Fruit fly (Drosophila melanogaster) whole organism, embryonic: ENCODE data around the gene CG3349.

Experiments used
- Antp ChIP-seq: fragments of 200-800 bp; sonication (Bioruptor generic); optimal IDR thresholded peaks from 3 replicates; lab custom pipeline; 2016; ENCODE audit warnings: missing biosample characterization, missing genetic modification characterization
- CG10431 ChIP-seq: fragments of 200-800 bp; sonication (Bioruptor generic); optimal IDR thresholded peaks from 3 replicates; lab custom pipeline; 2018; ENCODE audit warnings: missing biosample characterization, mild to moderate bottlenecking, missing genetic modification characterization
- CG10565 ChIP-seq: fragments of 200-800 bp; sonication (Bioruptor generic); optimal IDR thresholded peaks from 3 replicates; lab custom pipeline; 2016; ENCODE audit warnings: missing biosample characterization, mild to moderate bottlenecking, missing genetic modification characterization
- CG11398 ChIP-seq: fragments of 200-800 bp; sonication (Bioruptor generic); optimal IDR thresholded peaks from 2 replicates; lab custom pipeline; 2016; ENCODE audit warnings: missing biosample characterization, missing genetic modification characterization
- CG13296 ChIP-seq: fragments of 200-800 bp; sonication (Bioruptor generic); optimal IDR thresholded peaks from 3 replicates; lab custom pipeline; 2018; ENCODE audit warnings: missing biosample characterization, mild to moderate bottlenecking, missing genetic modification characterization
- CG13624 ChIP-seq: fragments of 200-800 bp; sonication (Bioruptor generic); optimal IDR thresholded peaks from 2 replicates; lab custom pipeline; 2016; ENCODE audit warnings: missing biosample characterization, missing genetic modification characterization
- CG13894 ChIP-seq: fragments of 200-800 bp; sonication (Bioruptor generic); optimal IDR thresholded peaks from 3 replicates; lab custom pipeline; 2018; ENCODE audit warnings: missing biosample characterization, mild to moderate bottlenecking, missing genetic modification characterization, moderate library complexity
- CG14050 ChIP-seq: fragments of 200-800 bp; sonication (Bioruptor generic); IDR thresholded peaks from 3 replicates; pipeline ENCODE4 v1.3.6; 2022; ENCODE audit warnings: missing biosample characterization, missing genetic modification characterization
- CG15696 ChIP-seq: fragments of 200-800 bp; sonication (Bioruptor generic); optimal IDR thresholded peaks from 2 replicates; lab custom pipeline; 2019; ENCODE audit warnings: missing biosample characterization, mild to moderate bottlenecking, missing genetic modification characterization, moderate library complexity
- CG16779 ChIP-seq: fragments of 200-800 bp; sonication (Bioruptor generic); IDR thresholded peaks from 2 replicates; pipeline ENCODE4 v1.3.6; 2022; ENCODE audit warnings: missing biosample characterization, missing genetic modification characterization
- CG18262 ChIP-seq: fragments of 200-800 bp; optimal IDR thresholded peaks from 3 replicates; lab custom pipeline; 2019; ENCODE audit warnings: missing biosample characterization, mild to moderate bottlenecking, missing genetic modification characterization, moderate library complexity
- CG18599 ChIP-seq: fragments of 200-800 bp; sonication (Bioruptor generic); optimal IDR thresholded peaks from 3 replicates; lab custom pipeline; 2017; ENCODE audit warnings: missing biosample characterization, missing genetic modification characterization, mild to moderate bottlenecking, moderate library complexity, missing genetic modification reagents
- CG31224 ChIP-seq: fragments of 200-800 bp; sonication (Bioruptor generic); IDR thresholded peaks from 2 replicates; pipeline ENCODE4 v1.3.6; 2022; ENCODE audit warnings: missing biosample characterization, missing genetic modification characterization
- CG6654 ChIP-seq: fragments of 200-800 bp; sonication (Bioruptor generic); optimal IDR thresholded peaks from 2 replicates; lab custom pipeline; 2017; ENCODE audit warnings: missing biosample characterization, mild to moderate bottlenecking, missing genetic modification characterization
- CG6791 ChIP-seq: fragments of 200-800 bp; sonication (Bioruptor generic); IDR thresholded peaks from 3 replicates; pipeline ENCODE4 v1.3.6; 2022; ENCODE audit warnings: missing biosample characterization, missing genetic modification characterization; ENCODE audit not compliant: partially characterized antibody
- CG7372 ChIP-seq: fragments of 200-800 bp; sonication (Bioruptor generic); IDR thresholded peaks from 2 replicates; pipeline ENCODE4 v1.3.6; 2022; ENCODE audit warnings: missing biosample characterization, missing genetic modification characterization
- CG7786 ChIP-seq: fragments of 200-800 bp; sonication (Bioruptor generic); optimal IDR thresholded peaks from 2 replicates; lab custom pipeline; 2016; ENCODE audit warnings: missing biosample characterization, missing genetic modification characterization
- CG8281 ChIP-seq: fragments of 200-800 bp; sonication (Bioruptor generic); optimal IDR thresholded peaks from 2 replicates; lab custom pipeline; 2018; ENCODE audit warnings: missing biosample characterization, mild to moderate bottlenecking, missing genetic modification characterization, moderate library complexity
- CG8388 ChIP-seq: fragments of 200-800 bp; sonication (Bioruptor generic); optimal IDR thresholded peaks from 2 replicates; lab custom pipeline; 2019; ENCODE audit warnings: missing biosample characterization, mild to moderate bottlenecking, missing genetic modification characterization, moderate library complexity
- CG9797 ChIP-seq: fragments of 200-800 bp; sonication (Bioruptor generic); optimal IDR thresholded peaks from 3 replicates; lab custom pipeline; 2018; ENCODE audit warnings: missing biosample characterization, mild to moderate bottlenecking, missing genetic modification characterization
- CHES-1-like ChIP-seq: fragments of 200-800 bp; sonication (Bioruptor generic); optimal IDR thresholded peaks from 2 replicates; lab custom pipeline; 2016; ENCODE audit warnings: missing biosample characterization, missing genetic modification characterization
- D19B ChIP-seq: fragments of 200-800 bp; sonication (Bioruptor generic); optimal IDR thresholded peaks from 2 replicates; lab custom pipeline; 2017; ENCODE audit warnings: missing biosample characterization, mild to moderate bottlenecking, missing genetic modification characterization
- Dfd ChIP-seq, 2 experiments: fragments of >200 bp; optimal IDR thresholded peaks; 2 replicates each; lab custom pipeline; 2017; ENCODE audit warnings: missing biosample characterization in 2 of 2, missing genetic modification characterization in 2 of 2
- Dip3 ChIP-seq: fragments of 200-800 bp; sonication (Bioruptor generic); optimal IDR thresholded peaks from 3 replicates; lab custom pipeline; 2016; ENCODE audit warnings: missing biosample characterization, missing genetic modification characterization
- E2f1 ChIP-seq: fragments of 200-800 bp; sonication (Bioruptor generic); IDR thresholded peaks from 2 replicates; pipeline ENCODE4 v1.3.6; 2022; ENCODE audit warnings: missing biosample characterization, missing genetic modification characterization
- Gug ChIP-seq: fragments of 200-800 bp; sonication (Bioruptor generic); IDR thresholded peaks from 4 replicates; pipeline ENCODE4 v1.3.6; 2022; ENCODE audit warnings: missing biosample characterization, missing genetic modification characterization
- H15 ChIP-seq: fragments of 200-800 bp; sonication (Bioruptor generic); IDR thresholded peaks from 3 replicates; pipeline ENCODE4 v1.3.6; 2022; ENCODE audit warnings: missing biosample characterization, missing genetic modification characterization
- Hmr ChIP-seq: fragments of 200-800 bp; sonication (Bioruptor generic); optimal IDR thresholded peaks from 3 replicates; lab custom pipeline; 2017; ENCODE audit warnings: mild to moderate bottlenecking, missing biosample characterization, missing genetic modification reagents, missing genetic modification characterization
- Hr51 ChIP-seq, 2 experiments: fragments of 200-800 bp; sonication (Bioruptor generic); optimal IDR thresholded peaks; 2 replicates in 1 of 2; 3 replicates in 1 of 2; lab custom pipeline; 2016 to 2018; ENCODE audit warnings: missing biosample characterization in 2 of 2, missing genetic modification characterization in 2 of 2, mild to moderate bottlenecking in 1 of 2, moderate library complexity in 1 of 2
- YL-1 ChIP-seq: fragments of 200-800 bp; sonication (Bioruptor generic); optimal IDR thresholded peaks from 3 replicates; lab custom pipeline; 2017; ENCODE audit warnings: missing biosample characterization, mild to moderate bottlenecking, missing genetic modification characterization
- abd-A ChIP-seq: fragments of 200-800 bp; sonication (Bioruptor generic); optimal IDR thresholded peaks from 3 replicates; lab custom pipeline; 2019; ENCODE audit warnings: missing biosample characterization, mild to moderate bottlenecking, missing genetic modification characterization, moderate library complexity
- ac ChIP-seq: fragments of 200-800 bp; sonication (Bioruptor generic); optimal IDR thresholded peaks from 3 replicates; lab custom pipeline; 2017; ENCODE audit warnings: missing biosample characterization, mild to moderate bottlenecking, missing genetic modification characterization
- br ChIP-seq: fragments of >200 bp; optimal IDR thresholded peaks from 2 replicates; lab custom pipeline; 2017
- ci ChIP-seq: fragments of 200-800 bp; sonication (Bioruptor generic); IDR thresholded peaks from 3 replicates; pipeline ENCODE4 v1.3.6; 2022; ENCODE audit warnings: missing biosample characterization, missing genetic modification characterization
- dm ChIP-seq: fragments of 200-800 bp; sonication (Bioruptor generic); optimal IDR thresholded peaks from 3 replicates; lab custom pipeline; 2016; ENCODE audit warnings: missing biosample characterization, missing genetic modification characterization
- dpn ChIP-seq, 2 experiments: fragments of 200-800 bp; sonication (Bioruptor generic); optimal IDR thresholded peaks; 3 replicates each; lab custom pipeline; 2016; ENCODE audit warnings: missing biosample characterization in 2 of 2, missing genetic modification characterization in 2 of 2
- ems ChIP-seq: fragments of 200-800 bp; sonication (Bioruptor generic); optimal IDR thresholded peaks from 3 replicates; lab custom pipeline; 2016; ENCODE audit warnings: missing biosample characterization, missing genetic modification characterization
- eve ChIP-seq, 2 experiments: fragments of >200 bp; optimal IDR thresholded peaks; 2 replicates each; lab custom pipeline; 2017; ENCODE audit warnings: missing biosample characterization in 2 of 2, missing genetic modification characterization in 2 of 2
- fu2 ChIP-seq: fragments of 200-800 bp; sonication (Bioruptor generic); optimal IDR thresholded peaks from 2 replicates; lab custom pipeline; 2016; ENCODE audit warnings: missing biosample characterization, missing genetic modification characterization
- gsb-n ChIP-seq: fragments of 200-800 bp; sonication (Bioruptor generic); optimal IDR thresholded peaks from 3 replicates; lab custom pipeline; 2018; ENCODE audit warnings: missing biosample characterization, mild to moderate bottlenecking, missing genetic modification characterization
- jumu ChIP-seq: fragments of 200-800 bp; sonication (Bioruptor generic); optimal IDR thresholded peaks from 3 replicates; lab custom pipeline; 2016; ENCODE audit warnings: missing biosample characterization, missing genetic modification characterization
- lmd ChIP-seq: fragments of 200-800 bp; sonication (Bioruptor generic); IDR thresholded peaks from 2 replicates; pipeline ENCODE4 v1.3.6; 2022; ENCODE audit warnings: missing biosample characterization, missing genetic modification characterization
- nmo ChIP-seq: fragments of 200-800 bp; sonication (Bioruptor generic); optimal IDR thresholded peaks from 2 replicates; lab custom pipeline; 2018; ENCODE audit warnings: missing biosample characterization, mild to moderate bottlenecking, missing genetic modification characterization, moderate library complexity
- org-1 ChIP-seq: fragments of 200-800 bp; sonication (Bioruptor generic); optimal IDR thresholded peaks from 2 replicates; lab custom pipeline; 2017; ENCODE audit warnings: missing biosample characterization, missing genetic modification characterization
- pros ChIP-seq: fragments of 200-800 bp; sonication (Bioruptor generic); optimal IDR thresholded peaks from 3 replicates; lab custom pipeline; 2019; ENCODE audit warnings: missing biosample characterization, mild to moderate bottlenecking, missing genetic modification characterization, moderate library complexity
- pum ChIP-seq: fragments of 200-800 bp; sonication (Bioruptor generic); optimal IDR thresholded peaks from 2 replicates; lab custom pipeline; 2016; ENCODE audit warnings: missing biosample characterization, missing genetic modification characterization
- schlank ChIP-seq: fragments of 200-800 bp; sonication (Bioruptor generic); optimal IDR thresholded peaks from 2 replicates; lab custom pipeline; 2018; ENCODE audit warnings: missing biosample characterization, mild to moderate bottlenecking, missing genetic modification characterization
- slp2 ChIP-seq: fragments of 200-800 bp; sonication (Bioruptor generic); optimal IDR thresholded peaks from 2 replicates; lab custom pipeline; 2016; ENCODE audit warnings: missing biosample characterization, missing genetic modification characterization
- stc ChIP-seq: fragments of 200-800 bp; sonication (Bioruptor generic); IDR thresholded peaks from 2 replicates; pipeline ENCODE4 v1.3.6; 2022; ENCODE audit warnings: missing biosample characterization, missing genetic modification characterization
- unc-4 ChIP-seq: fragments of 200-800 bp; sonication (Bioruptor generic); IDR thresholded peaks from 2 replicates; pipeline ENCODE4 v1.3.6; 2022; ENCODE audit warnings: missing biosample characterization, missing genetic modification characterization; ENCODE audit not compliant: partially characterized antibody
- yki ChIP-seq: fragments of >200 bp; optimal IDR thresholded peaks from 3 replicates; lab custom pipeline; 2018

CG3349 gene

DNA sequence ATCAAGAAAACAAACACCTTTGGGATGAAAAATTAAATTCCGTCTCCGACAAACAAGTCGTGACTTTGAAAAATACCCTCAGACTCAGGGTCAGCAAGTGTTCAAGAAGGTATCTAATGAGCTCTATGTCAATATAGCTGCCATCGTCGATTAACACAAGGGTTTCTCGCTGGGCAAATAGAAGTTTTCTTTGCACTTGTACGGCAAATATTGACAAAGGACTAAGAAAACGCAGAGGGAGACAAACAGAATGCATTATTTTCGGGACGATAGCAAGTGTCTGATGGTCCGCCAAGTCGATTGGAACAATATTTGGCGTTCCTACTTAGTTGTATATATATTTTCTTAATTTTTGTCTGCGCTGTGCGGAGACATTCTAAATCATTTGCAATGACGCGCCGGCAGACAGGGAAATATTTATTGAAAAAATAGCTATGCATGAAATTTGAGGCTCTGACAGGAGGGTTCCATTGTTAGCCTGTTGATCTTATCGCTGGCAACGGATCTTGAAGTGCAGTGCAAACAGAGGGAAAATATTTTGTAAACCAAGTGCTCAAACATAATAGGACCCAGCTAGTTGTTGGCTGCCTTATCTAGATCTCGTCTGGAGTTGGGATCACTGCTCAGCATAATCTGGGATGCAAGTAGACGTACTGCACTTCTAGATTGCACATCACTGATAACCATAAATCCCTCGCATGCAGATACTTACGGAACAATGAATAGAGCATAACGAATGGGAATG is 23.0 kb upstream of the CG3349 start (continued):
- no peak for TF ChIP-seq CG16779 (GFP tag; lab: Robert Waterston, UW)
- TF ChIP-seq CG13624 (GFP tag; lab: Kevin White, UChicago): no peak
- TF ChIP-seq dpn (GFP tag; optimal IDR thresholded peaks at IDR 0.05; lab: Kevin White, UChicago): peak in 1 of 2 experiments; percentile 20
- peak; percentile 51 for TF ChIP-seq CG11398 (GFP tag; lab: Kevin White, UChicago)
- peak; percentile 98 for TF ChIP-seq ac (GFP tag; lab: Kevin White, UChicago)
- TF ChIP-seq YL-1 (GFP tag; lab: Kevin White, UChicago): peak; percentile 48
- no peak for TF ChIP-seq CG18599 (GFP tag; lab: Kevin White, UChicago)
- no peak for TF ChIP-seq fu2 (GFP tag; lab: Kevin White, UChicago)
- TF ChIP-seq schlank (tag; lab: Kevin White, UChicago): no peak
- TF ChIP-seq CG8388 (GFP tag; lab: Kevin White, UChicago): no peak
- TF ChIP-seq CG7372 (GFP tag; lab: Robert Waterston, UW): no peak
- TF ChIP-seq CHES-1-like (GFP tag; lab: Kevin White, UChicago): peak; percentile 18
- peak; percentile 97 for TF ChIP-seq CG15696
- TF ChIP-seq dm (GFP tag; lab: Kevin White, UChicago): no peak
- TF ChIP-seq CG6791 (GFP tag; lab: Robert Waterston, UW): no peak
- TF ChIP-seq org-1 (GFP tag; lab: Kevin White, UChicago): peak; percentile 46
- TF ChIP-seq CG10431 (GFP tag; lab: Kevin White, UChicago): no peak
- TF ChIP-seq br: no peak
- no peak for TF ChIP-seq CG8281
- TF ChIP-seq CG18262: peak; percentile 58
- TF ChIP-seq lmd: no peak
- no peak for TF ChIP-seq Dfd (GFP tag; optimal IDR thresholded peaks at IDR 0.05; lab: Kevin White, UChicago)
- no peak for TF ChIP-seq CG13296 (GFP tag; lab: Kevin White, UChicago)
- TF ChIP-seq slp2 (GFP tag; lab: Kevin White, UChicago): no peak
- no peak for TF ChIP-seq CG7786 (GFP tag; lab: Kevin White, UChicago)
- TF ChIP-seq H15: no peak
- TF ChIP-seq Antp (GFP tag; lab: Kevin White, UChicago): no peak
- TF ChIP-seq Gug (GFP tag; lab: Robert Waterston, UW): no peak
- no peak for TF ChIP-seq eve (GFP tag; optimal IDR thresholded peaks at IDR 0.05; lab: Kevin White, UChicago)
- no peak for TF ChIP-seq stc (GFP tag; lab: Robert Waterston, UW)
- no peak for TF ChIP-seq CG13894 (tag; lab: Kevin White, UChicago)
- TF ChIP-seq pum (GFP tag; lab: Kevin White, UChicago): no peak
- no peak for TF ChIP-seq D19B (GFP tag; lab: Kevin White, UChicago)
- no peak for TF ChIP-seq nmo (GFP tag; lab: Kevin White, UChicago)
- TF ChIP-seq ems (GFP tag; lab: Kevin White, UChicago): no peak
- no peak for TF ChIP-seq Hmr (GFP tag; lab: Kevin White, UChicago)
- TF ChIP-seq E2f1 (GFP tag; lab: Robert Waterston, UW): no peak
- no peak for TF ChIP-seq ci
- TF ChIP-seq Hr51 (GFP tag; optimal IDR thresholded peaks at IDR 0.05; lab: Kevin White, UChicago): peak in 1 of 2 experiments; percentile 35
- no peak for TF ChIP-seq CG9797 (GFP tag; lab: Kevin White, UChicago)
- no peak for TF ChIP-seq CG14050 (GFP tag; lab: Robert Waterston, UW)
- no peak for TF ChIP-seq Dip3 (GFP tag; lab: Kevin White, UChicago)
- no peak for TF ChIP-seq unc-4 (GFP tag; lab: Robert Waterston, UW)
- no peak for TF ChIP-seq CG10565 (GFP tag; lab: Kevin White, UChicago)
- TF ChIP-seq pros (GFP tag; lab: Kevin White, UChicago): peak; percentile 65
- no peak for TF ChIP-seq CG6654 (GFP tag; lab: Kevin White, UChicago)
- TF ChIP-seq gsb-n: peak; percentile 36
- no peak for TF ChIP-seq jumu (GFP tag; lab: Kevin White, UChicago)
- TF ChIP-seq CG31224 (GFP tag; lab: Robert Waterston, UW): no peak
- TF ChIP-seq yki (lab: Kevin White, UChicago): no peak
- TF ChIP-seq abd-A (tag; lab: Kevin White, UChicago): no peak
